Worm (Caenorhabditis elegans) whole organism, young adult: ENCODE measurements around the gene mdt-20.

Source experiments
- B0019.2 ChIP-seq: fragments of 200-800 bp; sonication (Bioruptor generic); conservative IDR thresholded peaks from 2 replicates; pipeline ENCODE4 v1.3.6; 2022; ENCODE audit warnings: missing genetic modification reagents, missing genetic modification characterization, missing compliant biosample characterization
- C17E4.6 ChIP-seq: fragments of 200-800 bp; sonication (Bioruptor generic); IDR thresholded peaks from 2 replicates; pipeline ENCODE4 v1.3.6; 2022; ENCODE audit warnings: missing genetic modification reagents, missing genetic modification characterization, missing compliant biosample characterization
- aptf-3 ChIP-seq: fragments of 200-800 bp; sonication (Bioruptor generic); IDR thresholded peaks from 2 replicates; pipeline ENCODE4 v1.3.6; 2022; ENCODE audit warnings: missing genetic modification characterization, missing compliant biosample characterization
- athp-1 ChIP-seq: sonication (generic microtip); optimal IDR thresholded peaks from 2 replicates; lab custom pipeline; 2017; ENCODE audit warnings: mild to moderate bottlenecking, missing genetic modification characterization, missing compliant biosample characterization
- dpl-1 ChIP-seq: fragments of 150-350 bp; optimal IDR thresholded peaks from 2 replicates; lab custom pipeline; 2014; ENCODE audit warnings: missing biosample characterization, missing genetic modification reagents, missing genetic modification characterization
- gei-17 ChIP-seq: fragments of 200-800 bp; sonication (Bioruptor generic); optimal IDR thresholded peaks from 2 replicates; lab custom pipeline; 2018; ENCODE audit warnings: mild to moderate bottlenecking, missing genetic modification characterization, missing compliant biosample characterization
- hlh-12 ChIP-seq: sonication (generic microtip); optimal IDR thresholded peaks from 2 replicates; lab custom pipeline; 2016; ENCODE audit warnings: missing genetic modification characterization, missing compliant biosample characterization
- nfya-1 ChIP-seq: sonication (generic microtip); optimal IDR thresholded peaks from 2 replicates; lab custom pipeline; 2017; ENCODE audit warnings: antibody characterized with exemption, missing compliant biosample characterization, missing genetic modification characterization, borderline replicate concordance; ENCODE audit not compliant: insufficient read depth
- pbrm-1 ChIP-seq: fragments of 200-800 bp; sonication (Bioruptor generic); IDR thresholded peaks from 2 replicates; pipeline ENCODE4 v1.3.6; 2022; ENCODE audit warnings: missing genetic modification reagents, missing genetic modification characterization, missing compliant biosample characterization
- unc-130 ChIP-seq: sonication (generic microtip); optimal IDR thresholded peaks from 2 replicates; lab custom pipeline; 2016; ENCODE audit warnings: missing genetic modification reagents, missing genetic modification characterization, missing compliant biosample characterization
- ztf-26 ChIP-seq: sonication (generic microtip); optimal IDR thresholded peaks from 2 replicates; lab custom pipeline; 2017; ENCODE audit warnings: missing genetic modification characterization, missing compliant biosample characterization

DNA sequence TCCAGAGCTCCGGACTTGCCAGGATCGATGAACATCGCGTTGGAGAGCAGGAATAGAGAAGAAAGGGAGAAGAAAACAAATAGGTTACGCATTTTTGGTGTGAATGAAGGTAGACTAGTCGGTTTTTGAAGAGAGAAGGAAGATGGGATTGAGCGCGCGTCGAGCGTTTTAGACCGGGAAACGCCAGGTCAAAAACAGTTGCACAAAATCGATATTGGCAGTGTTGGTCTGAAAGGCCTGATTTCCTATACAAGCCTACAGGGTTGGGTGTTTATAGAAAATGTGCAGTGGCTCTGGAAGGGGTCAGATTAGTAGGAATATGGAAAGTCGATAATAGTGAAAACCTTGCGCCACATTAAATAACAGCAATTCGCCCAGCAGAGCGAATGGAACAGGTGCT lies 17.3 kb downstream of the mdt-20 start, which contains the start of gene dsl-2:
- TF ChIP-seq athp-1, result no peak
- no peak for TF ChIP-seq B0019.2
- TF ChIP-seq dpl-1 (GFP tag; lab: Kevin White, UChicago), result no peak
- no peak for TF ChIP-seq aptf-3 (GFP tag; lab: Robert Waterston, UW)
- TF ChIP-seq unc-130 (GFP tag; lab: Kevin White, UChicago), result no peak
- no peak for TF ChIP-seq pbrm-1
- no peak for TF ChIP-seq hlh-12
- no peak for TF ChIP-seq gei-17 (GFP tag; lab: Kevin White, UChicago)
- TF ChIP-seq nfya-1 (tag; lab: Kevin White, UChicago), result no peak
- no peak for TF ChIP-seq ztf-26 (tag; lab: Kevin White, UChicago)
- no peak for TF ChIP-seq C17E4.6 (GFP tag; lab: Robert Waterston, UW)
